Fruit fly (Drosophila melanogaster) whole organism, embryonic: ENCODE data around the gene MBD-like.

ENCODE experiments used
- C15 ChIP-seq: fragments of 200-800 bp; sonication (Bioruptor generic); IDR thresholded peaks from 3 replicates; pipeline ENCODE4 v1.3.6; 2022; ENCODE audit warnings: missing biosample characterization, missing genetic modification characterization
- CG10209 ChIP-seq: fragments of 200-800 bp; sonication (Bioruptor generic); optimal IDR thresholded peaks from 3 replicates; lab custom pipeline; 2017; ENCODE audit warnings: missing biosample characterization, mild to moderate bottlenecking, missing genetic modification characterization, missing genetic modification reagents
- CG12942 ChIP-seq: fragments of 200-800 bp; sonication (Bioruptor generic); optimal IDR thresholded peaks from 3 replicates; lab custom pipeline; 2016; ENCODE audit warnings: missing biosample characterization, missing genetic modification characterization
- CG13296 ChIP-seq: fragments of 200-800 bp; sonication (Bioruptor generic); optimal IDR thresholded peaks from 3 replicates; lab custom pipeline; 2018; ENCODE audit warnings: missing biosample characterization, mild to moderate bottlenecking, missing genetic modification characterization
- CG18011 ChIP-seq: fragments of 200-800 bp; sonication (Bioruptor generic); optimal IDR thresholded peaks from 2 replicates; lab custom pipeline; 2017; ENCODE audit warnings: missing biosample characterization, missing genetic modification characterization, mild to moderate bottlenecking, moderate library complexity, missing genotype
- CG18476 ChIP-seq: fragments of 200-800 bp; sonication (Bioruptor generic); optimal IDR thresholded peaks from 2 replicates; lab custom pipeline; 2016; ENCODE audit warnings: missing biosample characterization, mild to moderate bottlenecking, missing genetic modification characterization
- CG18619 ChIP-seq: fragments of 200-800 bp; sonication (Bioruptor generic); optimal IDR thresholded peaks from 3 replicates; lab custom pipeline; 2017; ENCODE audit warnings: missing biosample characterization, mild to moderate bottlenecking, missing genetic modification characterization
- CG2120 ChIP-seq: fragments of 200-800 bp; sonication (Bioruptor generic); optimal IDR thresholded peaks from 3 replicates; lab custom pipeline; 2016; ENCODE audit warnings: missing biosample characterization, missing genetic modification characterization
- CG3163 ChIP-seq: fragments of 200-800 bp; sonication (Bioruptor generic); optimal IDR thresholded peaks from 3 replicates; lab custom pipeline; 2016; ENCODE audit warnings: missing biosample characterization, missing genetic modification characterization
- CG33213 ChIP-seq: fragments of 200-800 bp; sonication (Bioruptor generic); optimal IDR thresholded peaks from 3 replicates; lab custom pipeline; 2016; ENCODE audit warnings: missing biosample characterization, missing genetic modification characterization
- CG3995 ChIP-seq: fragments of 200-800 bp; sonication (Bioruptor generic); optimal IDR thresholded peaks from 3 replicates; lab custom pipeline; 2016; ENCODE audit warnings: missing biosample characterization, missing genetic modification characterization
- CG5953 ChIP-seq: fragments of 200-800 bp; sonication (Bioruptor generic); IDR thresholded peaks from 2 replicates; pipeline ENCODE4 v1.3.6; 2022; ENCODE audit warnings: missing biosample characterization, missing genetic modification characterization
- CG6254 ChIP-seq: fragments of 200-800 bp; sonication (Bioruptor generic); optimal IDR thresholded peaks from 3 replicates; lab custom pipeline; 2017; ENCODE audit warnings: mild to moderate bottlenecking, missing biosample characterization, missing genetic modification reagents, missing genetic modification characterization
- CG6654 ChIP-seq: fragments of 200-800 bp; sonication (Bioruptor generic); optimal IDR thresholded peaks from 2 replicates; lab custom pipeline; 2017; ENCODE audit warnings: missing biosample characterization, mild to moderate bottlenecking, missing genetic modification characterization
- CG6854 ChIP-seq: fragments of 200-800 bp; sonication (Bioruptor generic); optimal IDR thresholded peaks from 3 replicates; lab custom pipeline; 2017; ENCODE audit warnings: missing biosample characterization, mild to moderate bottlenecking, missing genetic modification characterization
- CG7839 ChIP-seq: fragments of 200-800 bp; sonication (Bioruptor generic); optimal IDR thresholded peaks from 3 replicates; lab custom pipeline; 2018; ENCODE audit warnings: missing biosample characterization, mild to moderate bottlenecking, missing genetic modification characterization, moderate library complexity
- CG7987 ChIP-seq: fragments of 200-800 bp; sonication (Bioruptor generic); optimal IDR thresholded peaks from 2 replicates; lab custom pipeline; 2018; ENCODE audit warnings: missing biosample characterization, mild to moderate bottlenecking, missing genetic modification characterization, moderate library complexity
- CoRest ChIP-seq: fragments of 200-800 bp; sonication (Bioruptor generic); optimal IDR thresholded peaks from 3 replicates; lab custom pipeline; 2018; ENCODE audit warnings: missing biosample characterization, mild to moderate bottlenecking, missing genetic modification characterization, moderate library complexity
- CrebB ChIP-seq: fragments of 200-800 bp; sonication (Bioruptor generic); optimal IDR thresholded peaks from 3 replicates; lab custom pipeline; 2018; ENCODE audit warnings: missing biosample characterization, mild to moderate bottlenecking, missing genetic modification characterization
- Dip3 ChIP-seq: fragments of 200-800 bp; sonication (Bioruptor generic); optimal IDR thresholded peaks from 3 replicates; lab custom pipeline; 2016; ENCODE audit warnings: missing biosample characterization, missing genetic modification characterization
- E2f1 ChIP-seq: fragments of 200-800 bp; sonication (Bioruptor generic); IDR thresholded peaks from 2 replicates; pipeline ENCODE4 v1.3.6; 2022; ENCODE audit warnings: missing biosample characterization, missing genetic modification characterization
- Fer1 ChIP-seq: fragments of 200-800 bp; sonication (Bioruptor generic); optimal IDR thresholded peaks from 2 replicates; lab custom pipeline; 2017; ENCODE audit warnings: missing biosample characterization, mild to moderate bottlenecking, missing genetic modification characterization
- Hr78 ChIP-seq, 2 experiments: fragments of 200-800 bp in 1 of 2; fragments of >200 bp in 1 of 2; sonication (Bioruptor generic) in 1 of 2; optimal IDR thresholded peaks; 2 replicates each; lab custom pipeline; 2017 to 2019; ENCODE audit warnings: missing biosample characterization in 2 of 2, missing genetic modification characterization in 2 of 2, mild to moderate bottlenecking in 1 of 2, moderate library complexity in 1 of 2
- MESR4 ChIP-seq: fragments of 200-800 bp; sonication (Bioruptor generic); optimal IDR thresholded peaks from 2 replicates; lab custom pipeline; 2018; ENCODE audit warnings: missing biosample characterization, mild to moderate bottlenecking, missing genetic modification characterization, moderate library complexity
- Meics ChIP-seq: fragments of 200-800 bp; sonication (Bioruptor generic); optimal IDR thresholded peaks from 2 replicates; lab custom pipeline; 2017; ENCODE audit warnings: missing biosample characterization, mild to moderate bottlenecking, missing genetic modification characterization
- Nf-YC ChIP-seq: fragments of 200-800 bp; optimal IDR thresholded peaks from 3 replicates; lab custom pipeline; 2019; ENCODE audit warnings: missing biosample characterization, mild to moderate bottlenecking, missing genetic modification characterization, moderate library complexity
- Sox102F ChIP-seq: fragments of 200-800 bp; sonication (Bioruptor generic); optimal IDR thresholded peaks from 2 replicates; lab custom pipeline; 2018; ENCODE audit warnings: missing biosample characterization, mild to moderate bottlenecking, missing genetic modification characterization, moderate library complexity
- Sry-β ChIP-seq: fragments of 200-800 bp; sonication (Bioruptor generic); optimal IDR thresholded peaks from 2 replicates; lab custom pipeline; 2018; ENCODE audit warnings: missing biosample characterization, mild to moderate bottlenecking, missing genetic modification characterization, moderate library complexity
- YL-1 ChIP-seq: fragments of 200-800 bp; sonication (Bioruptor generic); optimal IDR thresholded peaks from 3 replicates; lab custom pipeline; 2017; ENCODE audit warnings: missing biosample characterization, mild to moderate bottlenecking, missing genetic modification characterization
- abd-A ChIP-seq: fragments of 200-800 bp; sonication (Bioruptor generic); optimal IDR thresholded peaks from 3 replicates; lab custom pipeline; 2019; ENCODE audit warnings: missing biosample characterization, mild to moderate bottlenecking, missing genetic modification characterization, moderate library complexity
- amos ChIP-seq: fragments of 200-800 bp; sonication (Bioruptor generic); IDR thresholded peaks from 2 replicates; pipeline ENCODE4 v1.3.6; 2022; ENCODE audit warnings: missing biosample characterization, missing genetic modification characterization; ENCODE audit not compliant: partially characterized antibody
- ase ChIP-seq: fragments of 200-800 bp; sonication (Bioruptor generic); IDR thresholded peaks from 3 replicates; pipeline ENCODE4 v1.3.6; 2022; ENCODE audit warnings: missing biosample characterization, missing genetic modification characterization
- ato ChIP-seq: fragments of 200-800 bp; sonication (Bioruptor generic); IDR thresholded peaks from 2 replicates; pipeline ENCODE4 v1.3.6; 2022; ENCODE audit warnings: missing biosample characterization, missing genetic modification characterization; ENCODE audit not compliant: partially characterized antibody
- chinmo ChIP-seq: fragments of 200-800 bp; sonication (Bioruptor generic); IDR thresholded peaks from 4 replicates; pipeline ENCODE4 v1.3.6; 2022; ENCODE audit warnings: missing biosample characterization, missing genetic modification characterization; ENCODE audit not compliant: partially characterized antibody
- chm ChIP-seq: fragments of 200-800 bp; sonication (Bioruptor generic); IDR thresholded peaks from 2 replicates; pipeline ENCODE4 v1.3.6; 2022; ENCODE audit warnings: missing biosample characterization, missing genetic modification characterization
- eve ChIP-seq, 2 experiments: fragments of >200 bp; optimal IDR thresholded peaks; 2 replicates each; lab custom pipeline; 2017; ENCODE audit warnings: missing biosample characterization in 2 of 2, missing genetic modification characterization in 2 of 2
- gce ChIP-seq: fragments of 200-800 bp; sonication (Bioruptor generic); IDR thresholded peaks from 3 replicates; pipeline ENCODE4 v1.3.6; 2022; ENCODE audit warnings: missing biosample characterization, missing genetic modification characterization
- klu ChIP-seq: fragments of 200-800 bp; sonication (Bioruptor generic); IDR thresholded peaks from 2 replicates; pipeline ENCODE4 v1.3.6; 2022; ENCODE audit warnings: missing biosample characterization, missing genetic modification characterization
- lab ChIP-seq: fragments of 200-800 bp; sonication (Bioruptor generic); optimal IDR thresholded peaks from 3 replicates; lab custom pipeline; 2017; ENCODE audit warnings: missing biosample characterization, missing genetic modification characterization, mild to moderate bottlenecking, moderate library complexity, missing genetic modification reagents
- lmd ChIP-seq: fragments of 200-800 bp; sonication (Bioruptor generic); IDR thresholded peaks from 2 replicates; pipeline ENCODE4 v1.3.6; 2022; ENCODE audit warnings: missing biosample characterization, missing genetic modification characterization
- mirr ChIP-seq: fragments of 200-800 bp; sonication (Bioruptor generic); optimal IDR thresholded peaks from 3 replicates; lab custom pipeline; 2018; ENCODE audit warnings: missing biosample characterization, mild to moderate bottlenecking, missing genetic modification characterization
- nau ChIP-seq: fragments of 200-800 bp; sonication (Bioruptor generic); optimal IDR thresholded peaks from 3 replicates; lab custom pipeline; 2017; ENCODE audit warnings: missing biosample characterization, mild to moderate bottlenecking, missing genetic modification characterization, missing genetic modification reagents
- pfk ChIP-seq: fragments of 200-800 bp; sonication (Bioruptor generic); optimal IDR thresholded peaks from 2 replicates; lab custom pipeline; 2018; ENCODE audit warnings: missing biosample characterization, mild to moderate bottlenecking, missing genetic modification characterization, moderate library complexity
- pita ChIP-seq: fragments of 200-800 bp; sonication (Bioruptor generic); optimal IDR thresholded peaks from 2 replicates; lab custom pipeline; 2017; ENCODE audit warnings: missing biosample characterization, mild to moderate bottlenecking, missing genetic modification characterization
- pros ChIP-seq: fragments of 200-800 bp; sonication (Bioruptor generic); optimal IDR thresholded peaks from 3 replicates; lab custom pipeline; 2019; ENCODE audit warnings: missing biosample characterization, mild to moderate bottlenecking, missing genetic modification characterization, moderate library complexity
- seq ChIP-seq: fragments of 200-800 bp; sonication (Bioruptor generic); IDR thresholded peaks from 2 replicates; pipeline ENCODE4 v1.3.6; 2022; ENCODE audit warnings: missing biosample characterization, missing genetic modification characterization
- tx ChIP-seq: fragments of 200-800 bp; sonication (Bioruptor generic); optimal IDR thresholded peaks from 2 replicates; lab custom pipeline; 2016; ENCODE audit warnings: missing biosample characterization, missing genetic modification characterization
- z ChIP-seq: fragments of 200-800 bp; sonication (Bioruptor generic); IDR thresholded peaks from 3 replicates; pipeline ENCODE4 v1.3.6; 2022; ENCODE audit warnings: missing biosample characterization, missing genetic modification characterization

Gene MBD-like

DNA sequence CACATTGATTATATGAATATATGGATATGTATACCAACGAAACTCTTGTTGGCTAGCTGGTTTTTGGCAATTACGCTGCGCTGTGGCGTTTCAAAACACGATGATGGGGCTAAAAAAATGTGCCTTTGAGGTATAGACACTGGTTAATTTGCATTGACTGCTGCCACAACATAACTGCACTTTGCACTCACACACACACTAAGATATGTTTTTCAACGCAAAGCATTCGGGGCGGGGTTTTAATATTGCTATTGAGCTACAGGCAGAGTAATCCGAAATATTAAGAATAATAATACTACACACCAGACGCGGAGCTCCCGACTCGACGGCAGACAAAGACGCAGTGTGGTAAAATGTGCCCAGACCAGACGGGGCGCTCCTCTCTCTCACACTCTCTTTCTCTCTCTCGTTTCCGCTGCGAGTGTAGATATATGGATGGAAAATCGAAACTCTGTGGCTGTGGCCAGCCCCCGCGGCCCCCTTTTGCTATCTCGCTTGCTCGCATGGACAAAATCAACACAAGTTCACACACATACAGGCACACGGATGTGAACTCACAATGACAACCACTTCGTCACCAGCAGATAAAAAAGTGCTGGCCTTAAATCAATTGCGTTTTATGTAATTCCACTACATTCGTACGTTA lies 8.4 kb upstream of the MBD-like start (continued):
- no peak for TF ChIP-seq CG10209 (GFP tag; lab: Kevin White, UChicago)
- peak; percentile 52 for TF ChIP-seq CG6254 (GFP tag; lab: Kevin White, UChicago)
- TF ChIP-seq mirr (GFP tag; lab: Kevin White, UChicago), result peak; percentile 96
- TF ChIP-seq CG3163 (GFP tag; lab: Kevin White, UChicago), result peak; percentile 54
- TF ChIP-seq Meics (GFP tag; lab: Kevin White, UChicago), result peak; percentile 64
- TF ChIP-seq CG18476, result peak; percentile 22
- TF ChIP-seq pros, result peak; percentile 45
- TF ChIP-seq lmd, result no peak
- TF ChIP-seq lab (GFP tag; lab: Kevin White, UChicago), result peak; percentile 68
- no peak for TF ChIP-seq chm (GFP tag; lab: Robert Waterston, UW)
- TF ChIP-seq nau (GFP tag; lab: Kevin White, UChicago), result peak; percentile 71
- TF ChIP-seq CG3995 (GFP tag; lab: Kevin White, UChicago), result peak; percentile 5
- TF ChIP-seq Nf-YC, result peak; percentile 42
- TF ChIP-seq CG12942, result no peak
- TF ChIP-seq ase (GFP tag; lab: Robert Waterston, UW), result no peak
- TF ChIP-seq CrebB, result peak; percentile 68
- peak; percentile 63 for TF ChIP-seq pfk (GFP tag; lab: Kevin White, UChicago)
- peak; percentile 5 for TF ChIP-seq CG6654 (GFP tag; lab: Kevin White, UChicago)
- TF ChIP-seq Hr78 (GFP tag; optimal IDR thresholded peaks at IDR 0.05; lab: Kevin White, UChicago), result peak in 1 of 2 experiments; percentile 99
- peak; percentile 82 for TF ChIP-seq Fer1 (GFP tag; lab: Kevin White, UChicago)
- TF ChIP-seq CG18011 (GFP tag; lab: Kevin White, UChicago), result peak; percentile 25
- TF ChIP-seq CG33213, result peak; percentile 23
- no peak for TF ChIP-seq gce (GFP tag; lab: Robert Waterston, UW)
- peak; percentile 21 for TF ChIP-seq CG2120
- TF ChIP-seq pita, result no peak
- TF ChIP-seq z (GFP tag; lab: Robert Waterston, UW), result no peak
- no peak for TF ChIP-seq E2f1 (GFP tag; lab: Robert Waterston, UW)
- peak; percentile 22 for TF ChIP-seq Sry-β (GFP tag; lab: Kevin White, UChicago)
- peak; percentile 5 for TF ChIP-seq CG18619 (GFP tag; lab: Kevin White, UChicago)
- TF ChIP-seq ato (GFP tag; lab: Robert Waterston, UW), result no peak

DNA sequence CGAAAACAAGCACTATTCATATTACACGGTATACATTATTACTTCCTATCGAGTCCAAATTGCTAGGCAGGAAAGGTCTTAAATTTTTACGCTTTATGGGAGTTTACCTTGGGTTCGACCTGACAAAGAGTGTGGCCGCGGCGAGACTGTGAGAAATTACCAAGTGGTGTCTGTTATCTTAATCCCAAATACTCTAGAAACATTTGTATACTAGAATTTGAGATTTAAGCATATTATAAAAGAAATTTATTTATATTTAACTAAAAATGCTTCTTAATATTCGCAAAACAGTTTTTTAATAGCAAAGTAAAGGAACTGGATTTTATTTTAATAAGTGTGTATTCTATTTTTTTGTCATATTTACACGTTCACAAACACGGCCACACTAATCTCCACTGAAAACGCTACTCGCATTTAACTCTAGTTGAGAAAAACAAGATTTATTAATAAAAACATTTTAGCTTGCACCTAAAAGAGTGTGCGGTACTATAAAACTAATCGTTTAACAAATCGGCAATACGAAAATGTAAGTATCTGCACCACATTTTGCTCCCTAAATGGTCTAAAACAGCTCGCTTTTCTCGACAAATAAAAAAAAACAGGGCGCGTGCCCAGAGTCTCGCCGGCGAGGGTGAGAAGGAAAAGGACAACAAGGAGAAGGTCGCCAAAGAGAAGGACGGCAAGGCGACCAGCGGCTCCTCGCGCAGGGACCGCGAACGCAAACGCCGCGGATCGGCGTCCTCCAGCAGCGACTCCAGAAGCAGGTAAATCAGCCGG lies 7.7 kb upstream of the MBD-like start, which contains the start of the genes mura and RnpS1:
TSS of gene mura (minus strand) at position 148 of the 777 bp plus-strand sequence.
TSS of gene RnpS1 (plus strand) at position 376 of the 777 bp plus-strand sequence.
- no peak for TF ChIP-seq CG5953 (GFP tag; lab: Robert Waterston, UW)
- peak; percentile 30 for TF ChIP-seq YL-1 (GFP tag; lab: Kevin White, UChicago)
- TF ChIP-seq Sox102F (GFP tag; lab: Kevin White, UChicago), result no peak
- TF ChIP-seq Dip3 (GFP tag; lab: Kevin White, UChicago), result no peak
- no peak for TF ChIP-seq chinmo
- no peak for TF ChIP-seq CG7839 (tag; lab: Kevin White, UChicago)
- TF ChIP-seq tx, result no peak
- TF ChIP-seq CG7987, result no peak
- no peak for TF ChIP-seq amos (GFP tag; lab: Robert Waterston, UW)
- no peak for TF ChIP-seq lab (GFP tag; lab: Kevin White, UChicago)
- no peak for TF ChIP-seq eve (GFP tag; optimal IDR thresholded peaks at IDR 0.05; lab: Kevin White, UChicago)
- TF ChIP-seq CoRest (tag; lab: Kevin White, UChicago), result no peak
- TF ChIP-seq CG13296 (GFP tag; lab: Kevin White, UChicago), result no peak
- TF ChIP-seq CG6854 (GFP tag; lab: Kevin White, UChicago), result no peak
- no peak for TF ChIP-seq klu (GFP tag; lab: Robert Waterston, UW)
- no peak for TF ChIP-seq seq (GFP tag; lab: Robert Waterston, UW)
- no peak for TF ChIP-seq abd-A (tag; lab: Kevin White, UChicago)
- peak; percentile 72 for TF ChIP-seq MESR4 (GFP tag; lab: Kevin White, UChicago)
- TF ChIP-seq C15 (GFP tag; lab: Robert Waterston, UW), result no peak
